Worm (Caenorhabditis elegans) whole organism, L1 larva: Measurements from ENCODE around the gene C18H2.5.

Experiments
- aha-1 ChIP-seq: fragments of 150-350 bp; optimal IDR thresholded peaks from 2 replicates; lab custom pipeline; 2014; ENCODE audit warnings: missing biosample characterization, missing genetic modification characterization
- aly-2 ChIP-seq: fragments of 150-350 bp; optimal IDR thresholded peaks from 2 replicates; lab custom pipeline; 2014; ENCODE audit warnings: missing biosample characterization, missing genetic modification characterization
- elt-3 ChIP-seq, 6 experiments: fragments of 150-350 bp in 1 of 6; sonication (generic microtip); optimal IDR thresholded peaks; 2 replicates each; lab custom pipeline; 2017 to 2018; ENCODE audit warnings: missing biosample characterization in 6 of 6, missing genetic modification characterization in 6 of 6, inconsistent platforms in 1 of 6
- irx-1 ChIP-seq: sonication (generic microtip); optimal IDR thresholded peaks from 2 replicates; lab custom pipeline; 2016; ENCODE audit warnings: missing genetic modification characterization, missing compliant biosample characterization
- lin-39 ChIP-seq: fragments of 150-350 bp; optimal IDR thresholded peaks from 2 replicates; lab custom pipeline; 2014; ENCODE audit warnings: missing biosample characterization, missing genetic modification reagents, missing genetic modification characterization
- nhr-12 ChIP-seq: sonication (generic microtip); optimal IDR thresholded peaks from 2 replicates; lab custom pipeline; 2017; ENCODE audit warnings: missing biosample characterization, missing genetic modification characterization
- nhr-28 ChIP-seq: fragments of 150-350 bp; optimal IDR thresholded peaks from 2 replicates; lab custom pipeline; 2014; ENCODE audit warnings: missing biosample characterization, missing genetic modification characterization
- nhr-77 ChIP-seq: fragments of 150-350 bp; optimal IDR thresholded peaks from 2 replicates; lab custom pipeline; 2014; ENCODE audit warnings: missing biosample characterization, missing genetic modification characterization
- nhr-85 ChIP-seq: sonication (generic microtip); peaks from one replicate; lab custom pipeline; 2016; ENCODE audit warnings: missing genetic modification characterization, inconsistent platforms, missing compliant biosample characterization
- pag-3 ChIP-seq: sonication (generic microtip); optimal IDR thresholded peaks from 2 replicates; lab custom pipeline; 2017; ENCODE audit warnings: missing genetic modification characterization, mild to moderate bottlenecking, missing compliant biosample characterization, antibody characterized with exemption, borderline replicate concordance; ENCODE audit not compliant: insufficient read depth
- ztf-11 ChIP-seq, 2 experiments: sonication (generic microtip); optimal IDR thresholded peaks; 2 replicates each; lab custom pipeline; 2016 to 2017; ENCODE audit warnings: missing genetic modification characterization in 2 of 2, missing biosample characterization in 1 of 2, missing compliant biosample characterization in 1 of 2

DNA sequence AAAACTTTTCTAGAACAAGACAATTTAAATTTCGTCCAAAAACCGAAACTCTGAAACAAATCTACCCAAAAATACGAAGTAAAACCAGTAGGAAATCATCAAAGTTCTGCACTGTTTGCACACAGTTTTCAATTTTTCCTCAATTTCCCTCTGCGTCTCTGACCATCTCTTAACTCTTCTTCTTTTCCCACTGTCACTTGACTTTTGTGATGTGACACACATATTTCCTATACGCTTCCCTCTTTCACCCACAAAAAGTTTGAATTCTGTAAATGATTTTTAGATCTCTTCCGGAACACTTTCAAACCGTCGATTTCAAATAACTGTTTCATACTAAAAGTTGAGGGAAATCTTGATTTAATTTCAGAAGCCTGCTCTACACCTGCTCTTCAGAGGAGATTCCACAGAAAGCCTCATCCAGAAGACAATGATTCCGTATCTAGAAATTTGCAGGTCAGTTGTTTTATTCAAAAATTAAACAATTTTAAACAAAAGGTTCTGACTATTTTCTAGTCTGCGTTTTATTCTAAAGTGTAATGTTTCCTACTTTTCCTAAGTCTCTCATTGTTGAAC is 25.3 kb upstream of the C18H2.5 start, which contains the start of gene ncl-1:
- TF ChIP-seq lin-39 (no peak), aly-2 (tag; lab: Kevin White, UChicago) (no peak), nhr-77 (tag; lab: Kevin White, UChicago) (no peak), nhr-85 (tag; lab: Kevin White, UChicago) (peak; percentile 58), elt-3 (tag; optimal IDR thresholded peaks at IDR 0.05; lab: Kevin White, UChicago) (no peak), ztf-11 (tag; optimal IDR thresholded peaks at IDR 0.05; lab: Kevin White, UChicago) (no peak), pag-3 (no peak), aha-1 (tag; lab: Kevin White, UChicago) (no peak), irx-1 (tag; lab: Kevin White, UChicago) (no peak), nhr-12 (tag; lab: Kevin White, UChicago) (no peak), nhr-28 (tag; lab: Kevin White, UChicago) (no peak)
